Worm (Caenorhabditis elegans) whole organism, L1 larva: ENCODE data around the gene Y69H2.15.

ENCODE experiments used
- C04F5.9 ChIP-seq: sonication (generic microtip); optimal IDR thresholded peaks from 2 replicates; lab custom pipeline; 2016; ENCODE audit warnings: missing genetic modification characterization, missing compliant biosample characterization
- C16A3.4 ChIP-seq: fragments of 150-350 bp; optimal IDR thresholded peaks from 2 replicates; lab custom pipeline; 2014; ENCODE audit warnings: missing biosample characterization, missing genetic modification characterization
- alr-1 ChIP-seq: fragments of 200-800 bp; sonication (Bioruptor generic); optimal IDR thresholded peaks from 2 replicates; lab custom pipeline; 2018; ENCODE audit warnings: borderline replicate concordance, mild to moderate bottlenecking, missing genetic modification characterization, missing compliant biosample characterization
- ceh-63 ChIP-seq: fragments of 200-800 bp; sonication (Bioruptor generic); optimal IDR thresholded peaks from 2 replicates; lab custom pipeline; 2018; ENCODE audit warnings: mild to moderate bottlenecking, missing genetic modification characterization, missing compliant biosample characterization
- ceh-90 ChIP-seq: sonication (generic microtip); optimal IDR thresholded peaks from 2 replicates; lab custom pipeline; 2016; ENCODE audit warnings: missing genetic modification characterization, missing compliant biosample characterization
- ces-1 ChIP-seq: fragments of 150-350 bp; optimal IDR thresholded peaks from 2 replicates; lab custom pipeline; 2014; ENCODE audit warnings: missing biosample characterization, missing genetic modification reagents, missing genetic modification characterization
- dpl-1 ChIP-seq, 3 experiments: fragments of 150-350 bp in 2 of 3; sonication (generic microtip) in 1 of 3; optimal IDR thresholded peaks; 2 replicates each; lab custom pipeline; 2014 to 2017; ENCODE audit warnings: missing biosample characterization in 3 of 3, missing genetic modification characterization in 3 of 3, missing genetic modification reagents in 3 of 3
- efl-1 ChIP-seq, 4 experiments: fragments of 150-350 bp; optimal IDR thresholded peaks in 3 of 4; peaks in 1 of 4; 1 replicate in 1 of 4; 2 replicates in 3 of 4; lab custom pipeline; 2014; ENCODE audit warnings: missing biosample characterization in 2 of 4, missing genetic modification characterization in 2 of 4, missing genetic modification reagents in 2 of 4
- elt-2 ChIP-seq: sonication (generic microtip); optimal IDR thresholded peaks from 2 replicates; lab custom pipeline; 2016; ENCODE audit warnings: missing genetic modification characterization, mild to moderate bottlenecking, inconsistent platforms, missing compliant biosample characterization, missing genetic modification reagents
- fkh-4 ChIP-seq: sonication (generic microtip); optimal IDR thresholded peaks from 2 replicates; lab custom pipeline; 2016; ENCODE audit warnings: missing compliant biosample characterization, missing genetic modification characterization, borderline replicate concordance
- fkh-8 ChIP-seq: sonication (generic microtip); optimal IDR thresholded peaks from 2 replicates; lab custom pipeline; 2016; ENCODE audit warnings: mild to moderate bottlenecking, missing genetic modification characterization, missing compliant biosample characterization
- fos-1 ChIP-seq: fragments of 150-350 bp; optimal IDR thresholded peaks from 2 replicates; lab custom pipeline; 2014; ENCODE audit warnings: missing biosample characterization, missing genetic modification characterization
- jun-1 ChIP-seq: fragments of 150-350 bp; optimal IDR thresholded peaks from 2 replicates; lab custom pipeline; 2014; ENCODE audit warnings: missing biosample characterization, missing genetic modification reagents, missing genetic modification characterization
- lin-13 ChIP-seq: fragments of 150-350 bp; optimal IDR thresholded peaks from 2 replicates; lab custom pipeline; 2014; ENCODE audit warnings: missing biosample characterization, missing genetic modification reagents, missing genetic modification characterization
- lin-15B ChIP-seq: fragments of 150-350 bp; sonication (generic microtip); optimal IDR thresholded peaks from 3 replicates; lab custom pipeline; 2014; ENCODE audit warnings: missing biosample characterization, missing genetic modification characterization
- lir-3 ChIP-seq: sonication (generic microtip); optimal IDR thresholded peaks from 2 replicates; lab custom pipeline; 2016; ENCODE audit warnings: mild to moderate bottlenecking, missing genetic modification characterization, moderate library complexity, missing compliant biosample characterization; ENCODE audit not compliant: poor library complexity
- lsy-2 ChIP-seq, 2 experiments: fragments of 150-350 bp; optimal IDR thresholded peaks; 2 replicates each; lab custom pipeline; 2014; ENCODE audit warnings: missing biosample characterization in 2 of 2, missing genetic modification characterization in 2 of 2
- mab-9 ChIP-seq: fragments of 200-800 bp; sonication (Bioruptor generic); IDR thresholded peaks from 2 replicates; pipeline ENCODE4 v1.3.6; 2022; ENCODE audit warnings: missing genetic modification reagents, missing genetic modification characterization, missing compliant biosample characterization
- mdl-1 ChIP-seq, 2 experiments: fragments of 150-350 bp; optimal IDR thresholded peaks; 2 replicates each; lab custom pipeline; 2014 to 2017; ENCODE audit warnings: missing biosample characterization in 2 of 2, missing genetic modification characterization in 2 of 2, inconsistent platforms in 1 of 2
- nhr-19 ChIP-seq: fragments of 200-800 bp; sonication (Bioruptor generic); conservative IDR thresholded peaks from 2 replicates; pipeline ENCODE4 v1.3.6; 2022; ENCODE audit warnings: missing genetic modification characterization, missing compliant biosample characterization
- nhr-85 ChIP-seq: sonication (generic microtip); peaks from one replicate; lab custom pipeline; 2016; ENCODE audit warnings: missing genetic modification characterization, inconsistent platforms, missing compliant biosample characterization
- rnt-1 ChIP-seq: sonication (generic microtip); optimal IDR thresholded peaks from 2 replicates; lab custom pipeline; 2016; ENCODE audit warnings: mild to moderate bottlenecking, missing genetic modification characterization, moderate library complexity, missing compliant biosample characterization
- snu-23 ChIP-seq: sonication (generic microtip); optimal IDR thresholded peaks from 2 replicates; lab custom pipeline; 2016; ENCODE audit warnings: missing genetic modification characterization, missing compliant biosample characterization
- sup-37 ChIP-seq: fragments of 200-800 bp; sonication (Bioruptor generic); optimal IDR thresholded peaks from 2 replicates; lab custom pipeline; 2018; ENCODE audit warnings: mild to moderate bottlenecking, missing genetic modification characterization, missing compliant biosample characterization
- swsn-7 ChIP-seq: sonication (generic microtip); optimal IDR thresholded peaks from 2 replicates; lab custom pipeline; 2016; ENCODE audit warnings: missing genetic modification characterization, missing compliant biosample characterization
- unc-98 ChIP-seq: fragments of 200-800 bp; sonication (Bioruptor generic); IDR thresholded peaks from 2 replicates; pipeline ENCODE4 v1.3.6; 2022; ENCODE audit warnings: missing genetic modification characterization, missing compliant biosample characterization
- ztf-4 ChIP-seq: fragments of 150-350 bp; optimal IDR thresholded peaks from 2 replicates; lab custom pipeline; 2014; ENCODE audit warnings: missing biosample characterization, missing genetic modification characterization

Y69H2.15 gene

DNA sequence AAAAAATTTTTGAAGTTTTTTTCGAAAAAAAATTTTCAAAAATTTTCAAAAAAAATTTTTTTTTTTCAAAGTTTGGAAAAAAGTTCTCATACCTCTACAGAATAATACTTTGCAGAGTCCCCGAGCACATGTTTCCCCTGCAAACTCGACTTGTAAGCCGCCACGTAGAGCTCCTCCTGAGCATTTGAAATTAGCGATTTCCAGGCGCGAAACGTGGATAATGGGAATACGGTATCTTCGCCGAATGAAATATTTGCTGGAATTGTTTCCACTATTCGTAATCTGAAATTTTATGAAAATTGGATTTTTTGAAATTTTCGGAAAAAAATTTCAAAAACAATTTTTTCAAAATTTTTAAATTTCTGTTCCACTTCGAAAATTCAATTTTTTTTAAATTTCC, 50.5 kb downstream of the Y69H2.15 start:
- no peak for TF ChIP-seq elt-2 (tag; lab: Kevin White, UChicago)
- TF ChIP-seq ztf-4 (tag; lab: Kevin White, UChicago) = no peak
- TF ChIP-seq ceh-63 (GFP tag; lab: Kevin White, UChicago) = no peak
- TF ChIP-seq lin-15B (tag; lab: Kevin White, UChicago) = no peak
- no peak for TF ChIP-seq lin-13
- no peak for TF ChIP-seq mab-9 (GFP tag; lab: Robert Waterston, UW)
- no peak for TF ChIP-seq fkh-8
- no peak for TF ChIP-seq jun-1
- no peak for TF ChIP-seq unc-98 (GFP tag; lab: Robert Waterston, UW)
- TF ChIP-seq sup-37 (GFP tag; lab: Kevin White, UChicago) = no peak
- no peak for TF ChIP-seq swsn-7
- no peak for TF ChIP-seq fos-1 (tag; lab: Kevin White, UChicago)
- TF ChIP-seq snu-23 (GFP tag; lab: Kevin White, UChicago) = no peak
- no peak for TF ChIP-seq alr-1 (tag; lab: Kevin White, UChicago)
- TF ChIP-seq dpl-1 (GFP tag; optimal IDR thresholded peaks at IDR 0.05; lab: Kevin White, UChicago) = no peak
- TF ChIP-seq fkh-4 (tag; lab: Kevin White, UChicago) = no peak
- TF ChIP-seq lir-3 (tag; lab: Kevin White, UChicago) = no peak
- TF ChIP-seq, all 84 proteins: peak for 0

DNA sequence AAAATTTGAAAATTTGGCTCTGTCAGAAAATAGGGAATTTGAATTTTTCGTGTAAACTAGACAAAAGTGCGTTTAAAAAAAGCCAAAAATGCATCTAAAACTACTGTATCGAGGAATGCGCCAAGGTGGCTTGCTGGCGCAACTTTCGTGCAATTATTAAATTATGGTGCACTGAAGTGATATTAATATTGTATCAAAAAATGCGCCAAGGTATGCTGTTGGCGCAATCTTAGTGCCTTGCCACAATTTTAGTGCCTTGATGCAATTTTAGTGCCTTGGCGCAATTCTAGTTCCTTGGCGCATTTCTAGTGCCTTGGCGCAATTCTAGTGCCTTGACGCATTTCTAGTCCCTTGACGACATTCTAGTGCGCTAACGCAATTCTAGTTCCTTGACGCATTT, 51.6 kb downstream of the Y69H2.15 start:
- TF ChIP-seq nhr-19 (GFP tag; lab: Robert Waterston, UW) (no peak), efl-1 (optimal IDR thresholded peaks at IDR 0.05; lab: Kevin White, UChicago) (no peak), efl-1 (GFP tag; optimal IDR thresholded peaks at IDR 0.05 in 1 of 2; lab: Kevin White, UChicago) (peak in 1 of 2 experiments; percentile 91), lin-13 (no peak), ceh-90 (no peak), ces-1 (GFP tag; lab: Kevin White, UChicago) (no peak), nhr-85 (tag; lab: Kevin White, UChicago) (no peak), lsy-2 (tag; optimal IDR thresholded peaks at IDR 0.05; lab: Kevin White, UChicago) (peak in 1 of 2 experiments; percentile 16), C16A3.4 (tag; lab: Kevin White, UChicago) (no peak), rnt-1 (tag; lab: Kevin White, UChicago) (no peak)

DNA sequence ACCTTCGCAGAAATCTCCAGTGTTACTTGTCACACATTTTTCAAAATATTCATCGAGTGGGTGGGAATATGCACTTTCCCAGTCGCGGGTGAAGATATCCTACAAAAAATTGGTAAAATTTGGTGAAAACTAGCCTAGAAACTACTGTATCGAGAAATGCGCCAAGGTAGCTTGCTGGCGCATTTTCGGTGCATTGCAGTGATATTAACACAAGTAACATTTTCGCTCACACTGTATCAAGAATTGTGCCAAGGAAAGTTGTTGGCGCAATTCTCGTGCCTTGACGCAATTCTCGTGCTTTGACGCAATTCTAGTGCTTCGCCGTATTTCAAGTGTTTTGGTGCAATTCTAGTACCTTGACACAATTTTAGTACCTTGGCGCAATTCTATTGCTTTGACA, 53.5 kb downstream of the Y69H2.15 start:
- TF ChIP-seq C04F5.9 (tag; lab: Kevin White, UChicago) (no peak), snu-23 (GFP tag; lab: Kevin White, UChicago) (no peak), nhr-85 (tag; lab: Kevin White, UChicago) (peak; percentile 72), lsy-2 (tag; optimal IDR thresholded peaks at IDR 0.05; lab: Kevin White, UChicago) (peak in 1 of 2 experiments; percentile 59), mdl-1 (tag; optimal IDR thresholded peaks at IDR 0.05; lab: Kevin White, UChicago) (no peak)
